Worm (Caenorhabditis elegans) whole organism, young adult: ENCODE data around the gene C05B5.11.

ENCODE experiments used
- D2030.7 ChIP-seq: fragments of 200-800 bp; sonication (Bioruptor generic); IDR thresholded peaks from 2 replicates; pipeline ENCODE4 v1.3.6; 2022; ENCODE audit warnings: missing genetic modification reagents, missing genetic modification characterization, missing compliant biosample characterization
- F10E7.11 ChIP-seq: sonication (generic microtip); optimal IDR thresholded peaks from 2 replicates; lab custom pipeline; 2017; ENCODE audit warnings: mild to moderate bottlenecking, missing genetic modification characterization, moderate library complexity, missing compliant biosample characterization
- F23B12.7 ChIP-seq: sonication (generic microtip); optimal IDR thresholded peaks from 2 replicates; lab custom pipeline; 2017; ENCODE audit warnings: missing genetic modification characterization, mild to moderate bottlenecking, missing compliant biosample characterization, antibody characterized with exemption, moderate library complexity; ENCODE audit not compliant: insufficient read depth
- F37B4.10 ChIP-seq: fragments of 200-800 bp; sonication (Bioruptor generic); IDR thresholded peaks from 2 replicates; pipeline ENCODE4 v1.3.6; 2022; ENCODE audit warnings: missing genetic modification characterization, missing compliant biosample characterization
- F49E8.2 ChIP-seq: sonication (generic microtip); optimal IDR thresholded peaks from 3 replicates; lab custom pipeline; 2017; ENCODE audit warnings: missing genetic modification characterization, mild to moderate bottlenecking, missing compliant biosample characterization, antibody characterized with exemption, moderate library complexity; ENCODE audit not compliant: insufficient read depth
- F52B5.7 ChIP-seq: sonication (generic microtip); optimal IDR thresholded peaks from 2 replicates; lab custom pipeline; 2016; ENCODE audit warnings: mild to moderate bottlenecking, missing genetic modification characterization, missing compliant biosample characterization
- F55B11.4 ChIP-seq: sonication (generic microtip); optimal IDR thresholded peaks from 2 replicates; lab custom pipeline; 2016; ENCODE audit warnings: missing compliant biosample characterization, missing genetic modification characterization, borderline replicate concordance; ENCODE audit not compliant: insufficient read depth
- F57A8.1 ChIP-seq: fragments of 200-800 bp; sonication (Bioruptor generic); optimal IDR thresholded peaks from 2 replicates; lab custom pipeline; 2018; ENCODE audit warnings: mild to moderate bottlenecking, missing genetic modification characterization, moderate library complexity, missing compliant biosample characterization
- T07F8.4 ChIP-seq: sonication (generic microtip); optimal IDR thresholded peaks from 2 replicates; lab custom pipeline; 2016; ENCODE audit warnings: mild to moderate bottlenecking, missing genetic modification characterization, moderate library complexity, missing compliant biosample characterization
- Y53F4B.3 ChIP-seq: fragments of 200-800 bp; sonication (Bioruptor generic); IDR thresholded peaks from 2 replicates; pipeline ENCODE4 v1.3.6; 2022; ENCODE audit warnings: missing genetic modification reagents, missing genetic modification characterization, missing compliant biosample characterization
- ZK185.1 ChIP-seq: sonication (generic microtip); optimal IDR thresholded peaks from 2 replicates; lab custom pipeline; 2016; ENCODE audit warnings: mild to moderate bottlenecking, missing genetic modification characterization, missing compliant biosample characterization; ENCODE audit not compliant: poor library complexity, severe bottlenecking
- atf-7 ChIP-seq: sonication (generic microtip); optimal IDR thresholded peaks from 2 replicates; lab custom pipeline; 2017; ENCODE audit warnings: mild to moderate bottlenecking, missing genetic modification characterization, missing compliant biosample characterization
- attf-3 ChIP-seq: fragments of 200-800 bp; sonication (Bioruptor generic); conservative IDR thresholded peaks from 2 replicates; pipeline ENCODE4 v1.3.6; 2022; ENCODE audit warnings: missing genetic modification reagents, missing genetic modification characterization, missing compliant biosample characterization
- bed-2 ChIP-seq: fragments of 200-800 bp; sonication (Bioruptor generic); IDR thresholded peaks from 2 replicates; pipeline ENCODE4 v1.3.6; 2022; ENCODE audit warnings: missing genetic modification reagents, missing genetic modification characterization, missing compliant biosample characterization
- ceh-40 ChIP-seq: fragments of 200-800 bp; sonication (Bioruptor generic); IDR thresholded peaks from 2 replicates; pipeline ENCODE4 v1.3.6; 2022; ENCODE audit warnings: missing genetic modification characterization, missing compliant biosample characterization
- ceh-58 ChIP-seq: fragments of 200-800 bp; sonication (Bioruptor generic); IDR thresholded peaks from 2 replicates; pipeline ENCODE4 v1.3.6; 2022; ENCODE audit warnings: missing genetic modification characterization, missing compliant biosample characterization
- ceh-91 ChIP-seq: fragments of 200-800 bp; sonication (Bioruptor generic); IDR thresholded peaks from 2 replicates; pipeline ENCODE4 v1.3.6; 2022; ENCODE audit warnings: missing genetic modification reagents, missing genetic modification characterization, missing compliant biosample characterization
- dox-1 ChIP-seq: fragments of 200-800 bp; sonication (Bioruptor generic); IDR thresholded peaks from 2 replicates; pipeline ENCODE4 v1.3.6; 2022; ENCODE audit warnings: missing genetic modification reagents, missing genetic modification characterization, missing compliant biosample characterization
- egrh-3 ChIP-seq: fragments of 200-800 bp; sonication (Bioruptor generic); IDR thresholded peaks from 2 replicates; pipeline ENCODE4 v1.3.6; 2022; ENCODE audit warnings: missing genetic modification reagents, missing genetic modification characterization, missing compliant biosample characterization
- gei-17 ChIP-seq: fragments of 200-800 bp; sonication (Bioruptor generic); optimal IDR thresholded peaks from 2 replicates; lab custom pipeline; 2018; ENCODE audit warnings: mild to moderate bottlenecking, missing genetic modification characterization, missing compliant biosample characterization
- lag-1 ChIP-seq: fragments of 200-800 bp; sonication (Bioruptor generic); IDR thresholded peaks from 2 replicates; pipeline ENCODE4 v1.3.6; 2022; ENCODE audit warnings: missing genetic modification reagents, missing genetic modification characterization, missing compliant biosample characterization
- let-526 ChIP-seq: fragments of 200-800 bp; sonication (Bioruptor generic); IDR thresholded peaks from 2 replicates; pipeline ENCODE4 v1.3.6; 2022; ENCODE audit warnings: missing genetic modification reagents, missing genetic modification characterization, missing compliant biosample characterization
- lin-26 ChIP-seq: fragments of 200-800 bp; sonication (Bioruptor generic); IDR thresholded peaks from 2 replicates; pipeline ENCODE4 v1.3.6; 2022; ENCODE audit warnings: missing genetic modification reagents, missing genetic modification characterization, missing compliant biosample characterization
- madf-8 ChIP-seq: fragments of 200-800 bp; sonication (Bioruptor generic); conservative IDR thresholded peaks from 2 replicates; pipeline ENCODE4 v1.3.6; 2022; ENCODE audit warnings: missing genetic modification reagents, missing genetic modification characterization, missing compliant biosample characterization
- mes-4 ChIP-seq: sonication (generic microtip); optimal IDR thresholded peaks from 2 replicates; lab custom pipeline; 2016; ENCODE audit warnings: missing genotype, missing genetic modification characterization, missing compliant biosample characterization
- nfyb-1 ChIP-seq: fragments of 200-800 bp; sonication (Bioruptor generic); IDR thresholded peaks from 2 replicates; pipeline ENCODE4 v1.3.6; 2022; ENCODE audit warnings: missing genetic modification reagents, missing genetic modification characterization, missing compliant biosample characterization
- nhr-27 ChIP-seq: fragments of 200-800 bp; sonication (Bioruptor generic); optimal IDR thresholded peaks from 2 replicates; lab custom pipeline; 2018; ENCODE audit warnings: mild to moderate bottlenecking, missing genetic modification characterization, moderate library complexity, missing compliant biosample characterization
- nhr-80 ChIP-seq: sonication (generic microtip); optimal IDR thresholded peaks from 2 replicates; lab custom pipeline; 2016; ENCODE audit warnings: missing genetic modification characterization, missing compliant biosample characterization
- sea-2 ChIP-seq: fragments of 200-800 bp; sonication (Bioruptor generic); IDR thresholded peaks from 2 replicates; pipeline ENCODE4 v1.3.6; 2022; ENCODE audit warnings: missing genetic modification characterization, missing compliant biosample characterization
- snpc-1.3 ChIP-seq: sonication (generic microtip); optimal IDR thresholded peaks from 2 replicates; lab custom pipeline; 2017; ENCODE audit warnings: missing genetic modification characterization, mild to moderate bottlenecking, missing compliant biosample characterization, antibody characterized with exemption, moderate library complexity, missing genotype, missing genetic modification reagents; ENCODE audit not compliant: insufficient read depth
- snpc-4 ChIP-seq, 5 experiments: fragments of 150-350 bp in 1 of 5; sonication (generic microtip) in 4 of 5; optimal IDR thresholded peaks; 2 replicates each; lab custom pipeline; 2014 to 2018; ENCODE audit warnings: missing genetic modification characterization in 5 of 5, missing biosample characterization in 3 of 5, antibody characterized with exemption in 2 of 5, mild to moderate bottlenecking in 2 of 5, missing compliant biosample characterization in 2 of 5, missing genotype in 2 of 5, moderate library complexity in 2 of 5, missing genetic modification reagents in 1 of 5
- somi-1 ChIP-seq: fragments of 200-800 bp; sonication (Bioruptor generic); optimal IDR thresholded peaks from 2 replicates; lab custom pipeline; 2018; ENCODE audit warnings: mild to moderate bottlenecking, missing genetic modification characterization, missing compliant biosample characterization
- tbx-9 ChIP-seq: sonication (generic microtip); optimal IDR thresholded peaks from 2 replicates; lab custom pipeline; 2016; ENCODE audit warnings: borderline replicate concordance, missing genetic modification characterization, inconsistent platforms, missing compliant biosample characterization
- tlf-1 ChIP-seq: fragments of 200-800 bp; sonication (Bioruptor generic); optimal IDR thresholded peaks from 2 replicates; lab custom pipeline; 2018; ENCODE audit warnings: mild to moderate bottlenecking, missing genetic modification characterization, missing compliant biosample characterization
- unc-130 ChIP-seq: sonication (generic microtip); optimal IDR thresholded peaks from 2 replicates; lab custom pipeline; 2016; ENCODE audit warnings: missing genetic modification reagents, missing genetic modification characterization, missing compliant biosample characterization
- zim-3 ChIP-seq: sonication (generic microtip); optimal IDR thresholded peaks from 2 replicates; lab custom pipeline; 2017; ENCODE audit warnings: mild to moderate bottlenecking, missing genetic modification characterization, moderate library complexity, missing compliant biosample characterization

Gene C05B5.11

DNA sequence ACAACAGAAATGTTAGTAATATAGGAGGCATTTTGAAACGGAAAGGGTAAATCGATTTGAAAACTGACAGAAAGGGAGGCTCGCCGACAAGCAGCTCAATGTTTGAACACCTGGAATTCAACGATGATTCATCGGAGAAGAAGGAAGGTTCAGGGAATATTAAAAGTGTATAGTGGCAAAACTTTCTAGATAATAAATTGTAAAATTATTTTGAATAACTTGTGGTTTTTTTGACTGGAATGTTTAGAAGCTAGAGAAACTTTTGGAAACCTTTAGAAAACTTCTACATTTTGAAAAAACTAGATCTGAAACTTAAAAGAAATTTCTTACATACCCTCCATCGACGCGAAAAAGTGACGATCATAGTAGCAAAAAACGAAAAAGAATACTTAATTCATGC lies 6.4 kb upstream of the C05B5.11 start, which contains the start of gene pqn-8 (continued):
- TF ChIP-seq Y53F4B.3 (GFP tag; lab: Robert Waterston, UW): no peak
- no peak for TF ChIP-seq dox-1 (GFP tag; lab: Robert Waterston, UW)
- TF ChIP-seq nhr-80 (tag; lab: Kevin White, UChicago): no peak
- TF ChIP-seq attf-3: no peak
- no peak for TF ChIP-seq F52B5.7 (tag; lab: Kevin White, UChicago)

DNA sequence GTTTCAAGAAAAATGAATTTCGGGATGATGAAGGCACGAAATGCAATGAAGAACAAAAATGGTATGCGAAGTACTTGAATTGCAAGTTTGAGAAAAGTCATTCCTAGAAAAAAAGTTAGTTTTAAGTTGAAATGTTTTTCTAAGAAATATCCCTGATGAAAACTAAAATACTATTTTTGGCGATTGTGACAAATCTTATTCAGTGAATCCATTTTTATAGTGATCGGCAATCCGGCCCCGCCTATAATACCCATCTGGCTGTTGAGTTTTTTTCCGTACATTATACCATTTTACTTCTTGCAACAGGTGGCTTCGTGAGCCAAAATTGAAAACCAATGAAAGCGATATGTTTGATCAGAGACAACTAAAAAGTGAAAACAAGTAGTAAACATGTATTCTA lies 5.1 kb upstream of the C05B5.11 start, which contains the start of gene C05B5.17:
Gene C05B5.17, minus strand, starts transcription at position 101 of the 400 bp plus-strand sequence.
- TF ChIP-seq ZK185.1 (tag; lab: Kevin White, UChicago) (no peak), ceh-91 (no peak), F10E7.11 (tag; lab: Kevin White, UChicago) (no peak), snpc-4 (GFP tag; optimal IDR thresholded peaks at IDR 0.05; lab: Kevin White, UChicago) (no peak), snpc-4 (tag; optimal IDR thresholded peaks at IDR 0.05; lab: Kevin White, UChicago) (no peak), lag-1 (GFP tag; lab: Robert Waterston, UW) (no peak), nfyb-1 (GFP tag; lab: Robert Waterston, UW) (no peak), zim-3 (tag; lab: Kevin White, UChicago) (no peak), bed-2 (GFP tag; lab: Robert Waterston, UW) (no peak), atf-7 (tag; lab: Kevin White, UChicago) (no peak)

DNA sequence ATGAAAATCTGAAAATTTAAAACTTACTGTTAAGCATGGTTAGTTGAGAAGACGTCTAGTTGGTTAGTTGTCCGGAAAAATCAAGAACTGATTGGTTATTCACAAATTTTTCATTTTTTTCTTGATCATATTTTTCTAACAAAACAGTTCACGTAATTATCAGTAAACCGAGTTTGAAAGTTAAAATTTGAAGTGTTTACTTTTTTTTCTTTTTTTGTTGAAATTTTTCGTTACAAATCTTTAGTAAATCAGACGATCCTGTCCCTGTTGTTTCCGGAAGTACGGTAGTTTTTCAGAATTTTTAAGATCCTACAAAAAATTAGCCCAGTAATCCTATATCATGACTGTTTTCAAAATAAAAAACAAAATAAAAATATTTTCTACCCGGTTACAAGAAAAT lies 3.9 kb upstream of the C05B5.11 start, which contains the start of gene C05B5.2:
Gene C05B5.2, minus strand, starts transcription at position 101 of the 400 bp plus-strand sequence.
- TF ChIP-seq unc-130 (GFP tag; lab: Kevin White, UChicago): no peak
- no peak for TF ChIP-seq let-526
- no peak for TF ChIP-seq somi-1 (GFP tag; lab: Kevin White, UChicago)
- TF ChIP-seq lin-26 (GFP tag; lab: Robert Waterston, UW): no peak
- TF ChIP-seq F55B11.4 (tag; lab: Kevin White, UChicago): no peak

DNA sequence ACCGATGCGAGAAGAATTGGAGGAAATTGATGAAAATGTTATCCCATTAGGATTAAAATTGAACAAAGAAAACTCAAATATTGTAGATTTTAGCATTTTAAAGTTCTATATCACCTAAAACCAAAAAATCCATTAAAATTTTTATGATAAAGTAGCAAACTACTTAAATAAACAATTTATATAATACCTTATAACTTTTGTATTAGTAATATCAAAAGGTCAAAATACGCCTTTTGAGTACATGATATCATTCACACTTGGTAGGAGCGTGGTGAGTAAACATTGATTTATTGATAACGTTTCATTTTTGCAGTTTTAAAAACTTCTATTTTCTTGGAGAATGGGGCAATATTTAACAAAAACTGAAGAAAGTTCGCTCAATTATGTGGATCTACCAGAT lies 3.3 kb upstream of the C05B5.11 start, which contains the start of gene C05B5.5:
Gene C05B5.5, plus strand, starts transcription at position 301 of the 400 bp plus-strand sequence.
- TF ChIP-seq unc-130 (GFP tag; lab: Kevin White, UChicago) (no peak), madf-8 (GFP tag; lab: Robert Waterston, UW) (no peak), sea-2 (GFP tag; lab: Robert Waterston, UW) (no peak), D2030.7 (no peak), ceh-40 (no peak), tbx-9 (tag; lab: Kevin White, UChicago) (no peak), attf-3 (no peak), F49E8.2 (tag; lab: Kevin White, UChicago) (no peak)

DNA sequence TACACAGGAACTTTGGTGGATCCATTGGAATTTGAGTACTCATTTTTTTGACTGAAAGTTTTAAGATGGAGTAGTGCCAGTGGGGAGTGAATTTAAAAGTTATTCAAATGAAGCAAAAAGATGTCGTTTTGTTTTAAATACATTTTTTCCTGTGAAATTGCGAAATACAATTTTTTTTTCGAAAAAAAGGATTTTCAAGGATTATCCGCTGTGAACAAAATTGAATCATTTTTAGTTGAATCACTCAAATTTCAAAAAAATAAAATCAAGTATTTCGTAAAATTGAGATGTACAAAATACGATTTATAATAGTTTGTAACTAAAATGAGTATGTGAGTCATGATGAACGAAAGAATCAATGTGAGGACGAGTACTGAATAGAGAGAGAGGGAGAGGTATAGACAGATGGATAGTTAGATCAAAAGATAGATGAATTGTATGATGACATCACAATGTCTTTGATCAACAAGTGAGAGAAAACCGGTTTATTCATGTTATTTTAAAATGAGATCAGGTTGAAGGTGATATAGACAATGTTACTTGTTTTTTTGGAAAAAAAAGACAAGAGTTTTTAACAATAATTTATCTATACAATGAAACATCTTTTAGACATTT lies 2.5 kb downstream of the C05B5.11 start, which contains the start of gene C05B5.8:
Gene C05B5.8, minus strand, starts transcription at position 51 of the 615 bp plus-strand sequence.
- TF ChIP-seq madf-8 (GFP tag; lab: Robert Waterston, UW): no peak
- no peak for TF ChIP-seq ceh-40
- no peak for TF ChIP-seq F37B4.10 (GFP tag; lab: Robert Waterston, UW)
- no peak for TF ChIP-seq bed-2 (GFP tag; lab: Robert Waterston, UW)
- no peak for TF ChIP-seq mes-4 (tag; lab: Kevin White, UChicago)
- no peak for TF ChIP-seq F57A8.1
- no peak for TF ChIP-seq snpc-1.3 (tag; lab: Kevin White, UChicago)
- no peak for TF ChIP-seq egrh-3 (GFP tag; lab: Robert Waterston, UW)
- no peak for TF ChIP-seq gei-17 (GFP tag; lab: Kevin White, UChicago)
- no peak for TF ChIP-seq T07F8.4 (tag; lab: Kevin White, UChicago)
- TF ChIP-seq ceh-58: no peak
- TF ChIP-seq nhr-27: no peak
- no peak for TF ChIP-seq F52B5.7 (tag; lab: Kevin White, UChicago)
- TF ChIP-seq F23B12.7 (tag; lab: Kevin White, UChicago): no peak
- TF ChIP-seq tlf-1 (GFP tag; lab: Kevin White, UChicago): no peak
- TF ChIP-seq, all 124 proteins: peak for 0
